Fruit fly (Drosophila melanogaster) ovary, adult (tissue): ENCODE data around the gene CG32985.

Source experiments
- CG17801 ChIP-seq: fragments of 200-800 bp; optimal IDR thresholded peaks from 2 replicates; lab custom pipeline; 2019; ENCODE audit warnings: missing biosample characterization, mild to moderate bottlenecking, missing genetic modification characterization, moderate library complexity; ENCODE audit not compliant: partially characterized antibody

Gene CG32985

dm6 chr2L:8948650-8949049, 13.7 kb upstream of the CG32985 start:
- TF ChIP-seq CG17801 (GFP tag; lab: Kevin White, UChicago) = no peak

dm6 chr2L:8949919-8950722, 12.2 kb upstream of the CG32985 start:
- TF ChIP-seq CG17801 (GFP tag; lab: Kevin White, UChicago) = no peak

- peak; percentile 99 for TF ChIP-seq CG17801 (GFP tag; lab: Kevin White, UChicago)
Measured at dm6 chr2L:8951184-8951934, 11.0 kb upstream of the CG32985 start, which contains the start of gene C1GalTA. Gene C1GalTA (minus strand): TSS chr2L:8951216.

dm6 chr2L:8952194-8953037, 9.9 kb upstream of the CG32985 start:
- no peak for TF ChIP-seq CG17801 (GFP tag; lab: Kevin White, UChicago)

dm6 chr2L:8955597-8956335, 6.6 kb upstream of the CG32985 start:
- TF ChIP-seq CG17801 (GFP tag; lab: Kevin White, UChicago) = no peak

- TF ChIP-seq CG17801 (GFP tag; lab: Kevin White, UChicago) = no peak
Measured at dm6 chr2L:8956336-8956726, 6.0 kb upstream of the CG32985 start.

dm6 chr2L:8957152-8957551, 5.2 kb upstream of the CG32985 start:
- TF ChIP-seq CG17801 (GFP tag; lab: Kevin White, UChicago) = no peak

- peak; percentile 84 for TF ChIP-seq CG17801 (GFP tag; lab: Kevin White, UChicago)
Measured at dm6 chr2L:8958046-8958497, 4.3 kb upstream of the CG32985 start.

- TF ChIP-seq CG17801 (GFP tag; lab: Kevin White, UChicago) = no peak
Measured at dm6 chr2L:8959001-8959461, 3.3 kb upstream of the CG32985 start, which contains the start of gene CG31886. Gene CG31886 (minus strand): TSS chr2L:8959051.

- no peak for TF ChIP-seq CG17801 (GFP tag; lab: Kevin White, UChicago)
Measured at dm6 chr2L:8964657-8965056, 2.3 kb downstream of the CG32985 start, which contains the start of gene CG32984. Gene CG32984 (plus strand): TSS chr2L:8964957.

- TF ChIP-seq CG17801 (GFP tag; lab: Kevin White, UChicago) = no peak
Measured at dm6 chr2L:8967235-8967634, 4.9 kb downstream of the CG32985 start, which contains the start of gene CG18088. Gene CG18088 (plus strand): TSS chr2L:8967535.

- TF ChIP-seq CG17801 (GFP tag; lab: Kevin White, UChicago) = no peak
Measured at dm6 chr2L:8972905-8973304, 10.6 kb downstream of the CG32985 start.

dm6 chr2L:8974506-8974905, 12.2 kb downstream of the CG32985 start:
- no peak for TF ChIP-seq CG17801 (GFP tag; lab: Kevin White, UChicago)

- TF ChIP-seq CG17801 (GFP tag; lab: Kevin White, UChicago) = no peak
Measured at dm6 chr2L:8975328-8975727, 13.0 kb downstream of the CG32985 start, which contains the start of gene CG9541. Gene CG9541 (minus strand): TSS chr2L:8975428.
